Fruit fly (Drosophila melanogaster): Measurements from ENCODE around the gene CG31106.
A peak's percentile ranks its signal among the peaks of the same experiment; 100 is the strongest.

Gene CG31106

dm6 chr3R:25178521-25178920, 37.6 kb upstream of the CG31106 start (continued):
- TF ChIP-seq CG2116 (GFP tag; optimal IDR thresholded peaks at IDR 0.05) (peak; percentile 33), Hr3 (GFP tag; optimal IDR thresholded peaks at IDR 0.05) (peak; percentile 67), stwl (tag; optimal IDR thresholded peaks at IDR 0.05) (peak; percentile 9), CG13296 (GFP tag; optimal IDR thresholded peaks at IDR 0.05) (no peak), CG17359 (tag; optimal IDR thresholded peaks at IDR 0.05) (peak; percentile 58), CG1024 (GFP tag; IDR thresholded peaks at IDR 0.05) (peak; percentile 55), Drgx (GFP tag; IDR thresholded peaks at IDR 0.05) (0 out of 2 replicates have a peak, but pooled peaks have one; percentile 33), ATbp (GFP tag; optimal IDR thresholded peaks at IDR 0.05) (peak; percentile 22), dmrt99B (tag; optimal IDR thresholded peaks at IDR 0.05) (peak; percentile 73), Doc2 (GFP tag; IDR thresholded peaks at IDR 0.05) (peak; percentile 19; the same call in 1 of the 2 replicates), Med (GFP tag) (peak; percentile 66), al (GFP tag; IDR thresholded peaks at IDR 0.05) (no peak), lilli (GFP tag; optimal IDR thresholded peaks at IDR 0.05) (peak; percentile 68), Xrp1 (GFP tag; IDR thresholded peaks at IDR 0.05) (peak; percentile 88), CG14860 (GFP tag; IDR thresholded peaks at IDR 0.05; ENCODE audit: partially characterized antibody) (no peak), ken (GFP tag; IDR thresholded peaks at IDR 0.05) (peak; percentile 37; the same call in 1 of the 3 replicates), zen (tag; optimal IDR thresholded peaks at IDR 0.05) (peak; percentile 51), Lpt (GFP tag; optimal IDR thresholded peaks at IDR 0.05) (no peak), pzg (GFP tag; optimal IDR thresholded peaks at IDR 0.05) (no peak), sug (tag; optimal IDR thresholded peaks at IDR 0.05) (no peak), grau (tag; optimal IDR thresholded peaks at IDR 0.05) (peak; percentile 69), rib (GFP tag; IDR thresholded peaks at IDR 0.05) (no peak), CG13424 (tag; optimal IDR thresholded peaks at IDR 0.05) (peak; percentile 68), NC2β (GFP tag; optimal IDR thresholded peaks at IDR 0.05) (peak; percentile 77), insv (GFP tag; optimal IDR thresholded peaks at IDR 0.05) (no peak), fd3F (GFP tag; optimal IDR thresholded peaks at IDR 0.05) (peak; percentile 14), zfh2 (GFP tag; optimal IDR thresholded peaks at IDR 0.05) (no peak), aop (GFP tag; IDR thresholded peaks at IDR 0.05) (0 out of 2 replicates have a peak, but pooled peaks have one; percentile 8), CG17802 (tag; optimal IDR thresholded peaks at IDR 0.05) (no peak), CG33213 (GFP tag; optimal IDR thresholded peaks at IDR 0.05) (peak; percentile 6), gro (GFP tag; optimal IDR thresholded peaks at IDR 0.05) (no peak), Atf3 (GFP tag; optimal IDR thresholded peaks at IDR 0.05) (peak; percentile 34), jing (GFP tag; optimal IDR thresholded peaks at IDR 0.05) (peak; percentile 54), Hmr (GFP tag; optimal IDR thresholded peaks at IDR 0.05) (no peak), sqz (GFP tag; optimal IDR thresholded peaks at IDR 0.05) (no peak), PHDP (tag; optimal IDR thresholded peaks at IDR 0.05) (peak; percentile 61), HLHmδ (GFP tag; optimal IDR thresholded peaks at IDR 0.05) (no peak), CG12744 (GFP tag; optimal IDR thresholded peaks at IDR 0.05) (peak; percentile 38), CG8089 (GFP tag; optimal IDR thresholded peaks at IDR 0.05) (peak; percentile 43), br (optimal IDR thresholded peaks at IDR 0.05) (no peak), peb (GFP tag; IDR thresholded peaks at IDR 0.05) (0 out of 2 replicates have a peak, but pooled peaks have one; percentile 7), CG11560 (tag; IDR thresholded peaks at IDR 0.05) (no peak; the same call in 2 of the 3 replicates), ems (GFP tag; optimal IDR thresholded peaks at IDR 0.05) (no peak), Ada2b (GFP tag; IDR thresholded peaks at IDR 0.05) (peak; percentile 60), CkIIα-i1 (GFP tag; IDR thresholded peaks at IDR 0.05) (no peak), Blimp-1 (GFP tag; optimal IDR thresholded peaks at IDR 0.05) (peak; percentile 56), Myb (GFP tag; optimal IDR thresholded peaks at IDR 0.05) (no peak)

All from whole organism, embryonic.